Worm (Caenorhabditis elegans) whole organism, L2 larva: ENCODE data around the gene H04M03.11.

Source experiments
- Y55F3AM.14 ChIP-seq: fragments of 200-800 bp; sonication (Bioruptor generic); optimal IDR thresholded peaks from 2 replicates; lab custom pipeline; 2018; ENCODE audit warnings: mild to moderate bottlenecking, missing genetic modification characterization, missing compliant biosample characterization
- ceh-16 ChIP-seq: fragments of 150-350 bp; optimal IDR thresholded peaks from 2 replicates; lab custom pipeline; 2014; ENCODE audit warnings: missing biosample characterization, missing genetic modification characterization
- lsy-2 ChIP-seq, 2 experiments: fragments of 150-350 bp in 1 of 2; sonication (generic microtip) in 1 of 2; optimal IDR thresholded peaks; 2 replicates each; lab custom pipeline; 2014 to 2017; ENCODE audit warnings: missing biosample characterization in 2 of 2, missing genetic modification characterization in 2 of 2
- mdl-1 ChIP-seq, 2 experiments: fragments of 150-350 bp in 1 of 2; sonication (generic microtip) in 1 of 2; optimal IDR thresholded peaks; 2 replicates each; lab custom pipeline; 2017; ENCODE audit warnings: missing biosample characterization in 2 of 2, missing genetic modification characterization in 2 of 2
- nhr-12 ChIP-seq: fragments of 150-350 bp; optimal IDR thresholded peaks from 2 replicates; lab custom pipeline; 2014; ENCODE audit warnings: missing biosample characterization, missing genetic modification characterization
- snpc-4 ChIP-seq: fragments of 150-350 bp; optimal IDR thresholded peaks from 2 replicates; lab custom pipeline; 2014; ENCODE audit warnings: missing biosample characterization, missing genetic modification characterization

ce11 chrIV:5869354-5869753 lies 15.0 kb downstream of the H04M03.11 start:
- TF ChIP-seq lsy-2 (tag; optimal IDR thresholded peaks at IDR 0.05; lab: Kevin White, UChicago) (no peak), Y55F3AM.14 (GFP tag; lab: Kevin White, UChicago) (no peak), mdl-1 (tag; optimal IDR thresholded peaks at IDR 0.05; lab: Kevin White, UChicago) (no peak), nhr-12 (tag; lab: Kevin White, UChicago) (no peak), snpc-4 (tag; lab: Kevin White, UChicago) (no peak), ceh-16 (tag; lab: Kevin White, UChicago) (no peak)
